Worm (Caenorhabditis elegans) whole organism, L4/young adult: ENCODE data around the gene utp-20.

Experiments used
- W03F9.2 ChIP-seq: fragments of 150-350 bp; optimal IDR thresholded peaks from 2 replicates; lab custom pipeline; 2014; ENCODE audit warnings: missing biosample characterization, missing genetic modification characterization
- dao-5 ChIP-seq: sonication (generic microtip); optimal IDR thresholded peaks from 2 replicates; lab custom pipeline; 2016; ENCODE audit warnings: missing genotype, missing genetic modification characterization, moderate library complexity, missing compliant biosample characterization
- him-1 ChIP-seq: sonication (generic microtip); optimal IDR thresholded peaks from 2 replicates; lab custom pipeline; 2016; ENCODE audit warnings: missing genotype, missing genetic modification reagents, missing genetic modification characterization, missing compliant biosample characterization

DNA sequence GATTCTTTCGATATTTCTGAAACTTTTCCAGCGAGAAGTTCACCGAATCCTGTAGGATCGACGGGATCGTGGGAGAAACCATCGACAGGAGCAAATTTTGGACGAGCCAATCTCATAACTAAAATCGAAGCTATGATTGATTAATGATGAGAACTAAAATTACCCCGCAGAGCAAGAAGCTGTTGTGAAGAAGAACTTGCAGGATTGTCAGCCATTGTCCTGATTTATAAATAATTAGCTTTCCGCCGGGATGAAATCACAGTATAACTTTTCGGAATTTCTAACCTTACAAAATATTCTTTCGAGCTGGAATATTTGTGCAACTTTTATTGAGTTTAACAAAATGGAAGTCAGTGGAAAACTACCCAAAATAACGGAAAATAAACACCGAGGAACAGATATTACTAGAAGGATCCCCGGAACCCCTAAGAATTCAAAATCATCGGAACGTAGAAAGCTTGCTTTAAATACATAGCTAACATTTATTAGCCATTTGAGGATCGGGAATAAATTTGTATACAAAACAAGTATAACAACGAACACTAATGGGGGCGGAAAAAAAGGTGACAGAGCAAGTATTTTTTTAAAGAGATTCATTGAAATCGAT lies 51.2 kb downstream of the utp-20 start, which contains the start of gene C56C10.7:
- no peak for TF ChIP-seq him-1 (tag; lab: Kevin White, UChicago)
- TF ChIP-seq dao-5 (tag; lab: Kevin White, UChicago): no peak
- TF ChIP-seq W03F9.2 (tag; lab: Kevin White, UChicago): no peak
